Worm (Caenorhabditis elegans): Measurements from ENCODE around the gene nhr-134.
"Not testable (repeated sequence)": the region's sequence is repeated elsewhere in the genome, so short reads cannot be mapped to it uniquely, and the experiment has no call there.

The nhr-134 gene

DNA sequence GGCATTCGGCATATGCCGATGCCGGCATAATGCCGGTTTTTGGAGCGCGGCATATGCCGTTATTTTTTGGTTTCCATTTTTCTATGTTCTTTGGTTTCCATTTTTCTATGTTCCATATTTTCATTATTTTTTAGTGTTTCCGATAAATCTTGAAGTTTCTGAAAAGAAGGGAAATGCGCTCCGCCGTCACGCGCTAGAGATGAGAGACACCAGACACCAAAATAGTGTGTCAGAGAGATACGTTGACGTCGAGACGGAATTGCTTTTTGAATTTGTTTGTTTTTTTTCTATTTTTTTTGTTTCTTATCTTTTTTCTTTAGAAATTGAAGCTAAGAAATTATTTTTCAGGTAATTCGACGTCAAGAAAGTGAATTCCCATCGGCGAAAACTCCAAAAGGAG lies 24.2 kb downstream of the nhr-134 start, which contains the start of gene F41B5.1:
Gene F41B5.1 (plus strand): TSS at position 343 of the 400 bp plus-strand sequence.
- not testable (repeated sequence) for TF ChIP-seq snpc-4 (tag; optimal IDR thresholded peaks at IDR 0.05); Y55F3AM.14 (GFP tag; optimal IDR thresholded peaks at IDR 0.05); fos-1 (tag; optimal IDR thresholded peaks at IDR 0.05)

- peak; percentile 27 for TF ChIP-seq C34F6.9 (tag; optimal IDR thresholded peaks at IDR 0.05)
- TF ChIP-seq sem-4 (tag; optimal IDR thresholded peaks at IDR 0.05) = no peak
- no peak for TF ChIP-seq unc-55 (GFP tag; optimal IDR thresholded peaks at IDR 0.05)
- no peak for TF ChIP-seq ama-1 (optimal IDR thresholded peaks at IDR 0.05)
- TF ChIP-seq F13H6.1 (tag; optimal IDR thresholded peaks at IDR 0.05) = peak; percentile 6
- TF ChIP-seq nhr-77 (tag; optimal IDR thresholded peaks at IDR 0.05) = no peak
- no peak for TF ChIP-seq nhr-21 (tag; optimal IDR thresholded peaks at IDR 0.05)
- peak; percentile 28 for TF ChIP-seq nhr-129 (tag; optimal IDR thresholded peaks at IDR 0.05)
- TF ChIP-seq gmeb-1 (tag; optimal IDR thresholded peaks at IDR 0.05) = no peak
- no peak for TF ChIP-seq peb-1 (tag; optimal IDR thresholded peaks at IDR 0.05)
- peak; percentile 49 for TF ChIP-seq crh-2 (tag; optimal IDR thresholded peaks at IDR 0.05)
- peak; percentile 18 for TF ChIP-seq fos-1 (tag; optimal IDR thresholded peaks at IDR 0.05)
- TF ChIP-seq alr-1 (tag; optimal IDR thresholded peaks at IDR 0.05) = no peak
- peak in 1 of 2 experiments; percentile 28 for TF ChIP-seq lsy-2 (tag; optimal IDR thresholded peaks at IDR 0.05)
- peak; percentile 86 for TF ChIP-seq skn-1 (tag; optimal IDR thresholded peaks at IDR 0.05)
- no peak for TF ChIP-seq egl-27 (tag; optimal IDR thresholded peaks at IDR 0.05)
- TF ChIP-seq nhr-237 (tag; optimal IDR thresholded peaks at IDR 0.05) = no peak
- peak; percentile 19 for TF ChIP-seq sma-9 (GFP tag; optimal IDR thresholded peaks at IDR 0.05)
- TF ChIP-seq sma-9 (tag; optimal IDR thresholded peaks at IDR 0.05) = no peak
Measured at ce11 chrV:2259750-2260149, 28.7 kb downstream of the nhr-134 start, which contains the start of gene nhr-182. nhr-182 (minus strand) TSS chrV:2259927.

- TF ChIP-seq unc-55 (GFP tag; optimal IDR thresholded peaks at IDR 0.05) = no peak
- no peak for TF ChIP-seq blmp-1 (tag; optimal IDR thresholded peaks at IDR 0.05; ENCODE audit: insufficient read depth)
- TF ChIP-seq sma-9 (GFP tag; optimal IDR thresholded peaks at IDR 0.05) = no peak
- TF ChIP-seq sma-9 (tag; optimal IDR thresholded peaks at IDR 0.05) = no peak
- TF ChIP-seq nhr-129 (tag; optimal IDR thresholded peaks at IDR 0.05) = no peak
- TF ChIP-seq R02D3.7 (tag; optimal IDR thresholded peaks at IDR 0.05) = no peak
- TF ChIP-seq nhr-77 (tag; optimal IDR thresholded peaks at IDR 0.05) = no peak
- TF ChIP-seq sem-4 (tag; optimal IDR thresholded peaks at IDR 0.05) = no peak
- no peak for TF ChIP-seq mbf-1 (tag; optimal IDR thresholded peaks at IDR 0.05)
- TF ChIP-seq Y55F3AM.14 (GFP tag; optimal IDR thresholded peaks at IDR 0.05) = no peak
- TF ChIP-seq peb-1 (tag; optimal IDR thresholded peaks at IDR 0.05) = no peak
- no peak for TF ChIP-seq ztf-11 (tag; optimal IDR thresholded peaks at IDR 0.05)
- no peak for TF ChIP-seq sma-3 (GFP tag; optimal IDR thresholded peaks at IDR 0.05)
- no peak for TF ChIP-seq lsy-2 (tag; optimal IDR thresholded peaks at IDR 0.05)
- TF ChIP-seq alr-1 (tag; optimal IDR thresholded peaks at IDR 0.05) = no peak
- TF ChIP-seq unc-62 (GFP tag; optimal IDR thresholded peaks at IDR 0.05) = no peak
- no peak for TF ChIP-seq crh-2 (tag; optimal IDR thresholded peaks at IDR 0.05)
- TF ChIP-seq nhr-25 (tag; optimal IDR thresholded peaks at IDR 0.05) = no peak
- TF ChIP-seq C34F6.9 (tag; optimal IDR thresholded peaks at IDR 0.05) = no peak
- no peak for TF ChIP-seq elt-1 (tag; optimal IDR thresholded peaks at IDR 0.05)
Measured at ce11 chrV:2260660-2261059, 29.6 kb downstream of the nhr-134 start, which contains the start of gene F41B5.12. F41B5.12 (plus strand) TSS chrV:2260960.

- TF ChIP-seq nhr-77 (tag; optimal IDR thresholded peaks at IDR 0.05) = no peak
- TF ChIP-seq snpc-4 (tag; optimal IDR thresholded peaks at IDR 0.05) = no peak
- no peak for TF ChIP-seq ama-1 (optimal IDR thresholded peaks at IDR 0.05)
- no peak for TF ChIP-seq lin-39 (tag; optimal IDR thresholded peaks at IDR 0.05)
- TF ChIP-seq lin-11 (tag; optimal IDR thresholded peaks at IDR 0.05) = no peak
- TF ChIP-seq ztf-11 (tag; optimal IDR thresholded peaks at IDR 0.05) = no peak
- TF ChIP-seq nhr-129 (tag; optimal IDR thresholded peaks at IDR 0.05) = no peak
- TF ChIP-seq fos-1 (tag; optimal IDR thresholded peaks at IDR 0.05) = no peak
- no peak for TF ChIP-seq unc-62 (GFP tag; optimal IDR thresholded peaks at IDR 0.05)
- no peak for TF ChIP-seq nhr-21 (tag; optimal IDR thresholded peaks at IDR 0.05)
- no peak for TF ChIP-seq alr-1 (tag; optimal IDR thresholded peaks at IDR 0.05)
- TF ChIP-seq aly-2 (tag; optimal IDR thresholded peaks at IDR 0.05) = no peak
- no peak for TF ChIP-seq F13H6.1 (tag; optimal IDR thresholded peaks at IDR 0.05)
- TF ChIP-seq nhr-12 (tag; optimal IDR thresholded peaks at IDR 0.05) = no peak
- no peak for TF ChIP-seq nhr-10 (tag; optimal IDR thresholded peaks at IDR 0.05)
- no peak for TF ChIP-seq ztf-1 (GFP tag; conservative IDR thresholded peaks at IDR 0.05)
- TF ChIP-seq ceh-82 (tag; optimal IDR thresholded peaks at IDR 0.05) = no peak
Measured at ce11 chrV:2264455-2264854, 33.4 kb downstream of the nhr-134 start, which contains the start of gene nhr-183. nhr-183 (minus strand) TSS chrV:2264634.
